Fruit fly (Drosophila melanogaster): ENCODE results near the gene CG4565.

CG4565 gene

DNA sequence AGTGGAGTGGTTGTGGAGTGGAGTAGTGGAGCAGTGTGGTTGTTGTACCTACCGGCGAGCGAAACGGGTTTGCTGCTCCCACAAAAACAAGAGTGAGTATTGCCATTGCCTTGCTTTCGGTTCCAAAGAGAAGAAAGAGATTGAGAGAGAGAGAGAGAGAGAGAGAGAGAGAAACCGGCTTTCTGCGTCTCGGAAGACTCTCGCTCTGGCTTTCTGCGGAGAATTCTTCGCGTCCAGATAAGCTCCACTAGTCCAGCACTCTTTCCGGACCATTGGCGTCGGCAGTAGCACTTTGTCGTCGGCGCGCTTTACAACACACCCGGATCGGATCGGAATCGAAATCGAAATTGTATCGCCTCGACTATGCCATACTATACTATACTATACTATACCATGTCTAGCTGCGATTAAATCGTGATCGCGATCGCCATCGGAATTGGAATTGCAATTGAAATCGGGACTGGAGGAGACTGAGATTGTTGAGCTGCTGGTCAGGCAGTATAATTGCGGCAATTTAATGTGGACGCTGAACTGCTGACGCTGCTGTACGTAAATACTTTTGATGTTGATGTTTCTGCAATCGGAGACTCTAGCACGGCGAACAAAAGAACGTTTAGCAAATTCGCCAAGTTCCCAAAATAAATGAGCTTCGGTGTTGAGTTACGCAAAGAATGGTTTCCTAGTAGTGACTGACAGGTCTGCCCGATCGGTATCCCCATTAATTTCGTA, 25.6 kb upstream of the CG4565 start, which contains the start of gene Cad86C (continued):
- no peak for TF ChIP-seq pan (optimal IDR thresholded peaks at IDR 0.05)
- peak in 1 of 2 experiments; percentile 19 for TF ChIP-seq pan (GFP tag; optimal IDR thresholded peaks at IDR 0.05 in 1 of 2, IDR thresholded peaks at IDR 0.05 in 1 of 2)
- no peak for TF ChIP-seq MESR4 (GFP tag; optimal IDR thresholded peaks at IDR 0.05)
- TF ChIP-seq inv (GFP tag; IDR thresholded peaks at IDR 0.05; ENCODE audit: partially characterized antibody): peak; percentile 29; the same call in 1 of the 2 replicates
- peak; percentile 62 for TF ChIP-seq CG14860 (GFP tag; IDR thresholded peaks at IDR 0.05; ENCODE audit: partially characterized antibody)
- no peak for TF ChIP-seq CG14050 (GFP tag; IDR thresholded peaks at IDR 0.05)
- no peak for TF ChIP-seq gem (tag; optimal IDR thresholded peaks at IDR 0.05)
- no peak for TF ChIP-seq CG17361 (GFP tag; IDR thresholded peaks at IDR 0.05)
- no peak for TF ChIP-seq CG4404 (GFP tag; IDR thresholded peaks at IDR 0.05)
- TF ChIP-seq mam (GFP tag; optimal IDR thresholded peaks at IDR 0.05): no peak
- TF ChIP-seq Trl (optimal IDR thresholded peaks at IDR 0.05): peak; percentile 95 to 96
- TF ChIP-seq Trl (GFP tag; optimal IDR thresholded peaks at IDR 0.05): no peak
- no peak for TF ChIP-seq CG8089 (GFP tag; optimal IDR thresholded peaks at IDR 0.05)
- TF ChIP-seq CG9876 (GFP tag; optimal IDR thresholded peaks at IDR 0.05): no peak
- TF ChIP-seq chif (GFP tag; optimal IDR thresholded peaks at IDR 0.05): no peak
- TF ChIP-seq CG17385 (GFP tag; optimal IDR thresholded peaks at IDR 0.05): peak; percentile 12
- TF ChIP-seq CG10431 (GFP tag; optimal IDR thresholded peaks at IDR 0.05): no peak
- TF ChIP-seq CG1024 (GFP tag; IDR thresholded peaks at IDR 0.05): no peak
- TF ChIP-seq exex (tag; optimal IDR thresholded peaks at IDR 0.05): no peak
- no peak for TF ChIP-seq sc (optimal IDR thresholded peaks at IDR 0.05)
- TF ChIP-seq sc (GFP tag; optimal IDR thresholded peaks at IDR 0.05): no peak
- no peak for TF ChIP-seq CG10462 (GFP tag; optimal IDR thresholded peaks at IDR 0.05)
- no peak for TF ChIP-seq ara (GFP tag; IDR thresholded peaks at IDR 0.05)
- TF ChIP-seq prd (optimal IDR thresholded peaks at IDR 0.05): no peak
- TF ChIP-seq prd (GFP tag; IDR thresholded peaks at IDR 0.05): no peak
- TF ChIP-seq CG15696 (tag; optimal IDR thresholded peaks at IDR 0.05): no peak
- TF ChIP-seq NfI (GFP tag; optimal IDR thresholded peaks at IDR 0.05): no peak
- TF ChIP-seq Xbp1 (GFP tag; optimal IDR thresholded peaks at IDR 0.05): no peak
- TF ChIP-seq ERR (GFP tag; optimal IDR thresholded peaks at IDR 0.05): no peak
- peak; percentile 43 for TF ChIP-seq CG5180 (GFP tag; optimal IDR thresholded peaks at IDR 0.05)
- TF ChIP-seq Chrac-16 (GFP tag; optimal IDR thresholded peaks at IDR 0.05): no peak
- TF ChIP-seq Neu2 (GFP tag; optimal IDR thresholded peaks at IDR 0.05; ENCODE audit: borderline replicate concordance): no peak
- no peak for TF ChIP-seq CG6175 (GFP tag; IDR thresholded peaks at IDR 0.05)
- no peak for TF ChIP-seq zfh1 (GFP tag; IDR thresholded peaks at IDR 0.05)
- no peak for TF ChIP-seq Tbp (GFP tag; optimal IDR thresholded peaks at IDR 0.05)
- no peak for TF ChIP-seq Hr78 (GFP tag; optimal IDR thresholded peaks at IDR 0.05)
- TF ChIP-seq Sry-δ (GFP tag; optimal IDR thresholded peaks at IDR 0.05): no peak
- TF ChIP-seq toy (GFP tag; IDR thresholded peaks at IDR 0.05): no peak
- no peak for TF ChIP-seq ewg (GFP tag; optimal IDR thresholded peaks at IDR 0.05)
- TF ChIP-seq CG15269 (tag; optimal IDR thresholded peaks at IDR 0.05): no peak
- TF ChIP-seq oc (tag; optimal IDR thresholded peaks at IDR 0.05): peak; percentile 3
- no peak for TF ChIP-seq CG2678 (tag; optimal IDR thresholded peaks at IDR 0.05)
- no peak for TF ChIP-seq sima (GFP tag; optimal IDR thresholded peaks at IDR 0.05)
- peak; percentile 0 for TF ChIP-seq eyg (GFP tag; optimal IDR thresholded peaks at IDR 0.05)
- TF ChIP-seq lbe (GFP tag; optimal IDR thresholded peaks at IDR 0.05): peak; percentile 72
- no peak for TF ChIP-seq cg (GFP tag; optimal IDR thresholded peaks at IDR 0.05)
- TF ChIP-seq CG11504 (tag; optimal IDR thresholded peaks at IDR 0.05): no peak
- TF ChIP-seq lola (GFP tag; optimal IDR thresholded peaks at IDR 0.05): no peak
- peak; percentile 47; the same call in 1 of the 3 replicates for TF ChIP-seq CG16813 (GFP tag; IDR thresholded peaks at IDR 0.05; ENCODE audit: partially characterized antibody)
- no peak for TF ChIP-seq CG1233 (GFP tag; optimal IDR thresholded peaks at IDR 0.05)

All from whole organism, embryonic.